Worm (Caenorhabditis elegans): ENCODE measurements around the gene M02B1.3.

DNA sequence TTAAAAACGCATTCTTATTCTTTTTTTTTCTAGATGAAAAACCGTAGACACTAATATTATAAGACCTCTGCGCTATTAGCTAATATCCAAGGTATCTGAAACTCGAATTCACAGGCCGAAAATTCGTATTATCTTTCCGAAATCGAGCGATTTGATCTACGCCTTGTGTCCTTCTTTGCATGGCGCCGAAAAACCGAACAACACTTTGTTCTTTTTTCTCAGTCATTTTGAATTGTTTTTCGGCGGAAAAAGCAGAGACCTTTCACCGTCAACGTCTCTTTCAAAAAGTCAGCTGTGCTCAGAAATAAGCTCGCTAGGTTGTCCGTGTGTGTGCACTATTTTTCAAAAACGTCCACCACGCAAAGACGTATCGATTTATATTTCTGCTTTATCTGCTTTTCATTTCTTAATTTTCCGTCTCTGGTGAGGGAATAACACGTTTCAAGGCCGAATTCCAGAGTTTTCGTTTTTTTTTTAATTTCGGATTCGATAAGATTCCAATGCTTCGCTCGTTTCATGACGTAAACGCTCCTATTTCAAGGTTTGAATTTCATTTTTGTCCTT lies 5.4 kb upstream of the M02B1.3 start:
- TF ChIP-seq flt-1 (GFP tag; IDR thresholded peaks at IDR 0.05) (no peak), med-1 (GFP tag; optimal IDR thresholded peaks at IDR 0.05; ENCODE audit: insufficient read depth) (no peak), tab-1 (GFP tag; IDR thresholded peaks at IDR 0.05) (no peak), klf-2 (GFP tag; conservative IDR thresholded peaks at IDR 0.05) (no peak)

Data from whole organism, midembryonic.